Fruit fly (Drosophila melanogaster): Measurements from ENCODE around the gene Ect3.
A peak's percentile ranks its signal among the peaks of the same experiment; 100 is the strongest.

Gene Ect3

dm6 chr3R:12010202-12010824 is 11.2 kb downstream of the Ect3 start, which contains the start of the genes KLHL18 and GCC185 (continued):
- TF ChIP-seq CG12236 (GFP tag; optimal IDR thresholded peaks at IDR 0.05) (peak; percentile 14), zfh1 (GFP tag; IDR thresholded peaks at IDR 0.05) (peak; percentile 56; the same call in 1 of the 3 replicates), hkb (optimal IDR thresholded peaks at IDR 0.05) (peak; percentile 65), hkb (GFP tag; IDR thresholded peaks at IDR 0.05) (0 out of 2 replicates have a peak, but pooled peaks have one; percentile 41), ssp (GFP tag; IDR thresholded peaks at IDR 0.05) (peak; percentile 79), CG9727 (GFP tag; optimal IDR thresholded peaks at IDR 0.05) (peak; percentile 76), CG13624 (GFP tag; optimal IDR thresholded peaks at IDR 0.05) (peak; percentile 64), dan (GFP tag; IDR thresholded peaks at IDR 0.05) (peak; percentile 41; the same call in 1 of the 2 replicates), Dad (GFP tag; optimal IDR thresholded peaks at IDR 0.05) (no peak), C15 (GFP tag; IDR thresholded peaks at IDR 0.05) (peak; percentile 42; the same call in 1 of the 3 replicates), CG17361 (GFP tag; IDR thresholded peaks at IDR 0.05) (peak; percentile 92), CG30431 (GFP tag; optimal IDR thresholded peaks at IDR 0.05) (no peak), Scr (GFP tag; IDR thresholded peaks at IDR 0.05; ENCODE audit: partially characterized antibody) (peak; percentile 89), lmd (GFP tag; IDR thresholded peaks at IDR 0.05) (peak; percentile 86), HLH54F (GFP tag; optimal IDR thresholded peaks at IDR 0.05) (peak; percentile 79), CG2116 (GFP tag; optimal IDR thresholded peaks at IDR 0.05) (peak; percentile 69), CG15479 (GFP tag; optimal IDR thresholded peaks at IDR 0.05) (no peak), Gug (GFP tag; IDR thresholded peaks at IDR 0.05) (peak; percentile 58; the same call in 3 of the 4 replicates), cwo (GFP tag; optimal IDR thresholded peaks at IDR 0.05) (peak; percentile 33), gsb (GFP tag; IDR thresholded peaks at IDR 0.05) (no peak), CG17612 (GFP tag; IDR thresholded peaks at IDR 0.05) (no peak), CG8089 (GFP tag; optimal IDR thresholded peaks at IDR 0.05) (peak; percentile 23), bab2 (GFP tag; optimal IDR thresholded peaks at IDR 0.05) (peak; percentile 68), ato (GFP tag; IDR thresholded peaks at IDR 0.05; ENCODE audit: partially characterized antibody) (0 out of 2 replicates have a peak, but pooled peaks have one; percentile 15), Fer1 (GFP tag; optimal IDR thresholded peaks at IDR 0.05) (no peak), cg (GFP tag; optimal IDR thresholded peaks at IDR 0.05) (no peak), CG7271 (tag; optimal IDR thresholded peaks at IDR 0.05) (no peak), Awh (GFP tag; IDR thresholded peaks at IDR 0.05) (peak; percentile 29; the same call in 1 of the 2 replicates), NFAT (GFP tag; IDR thresholded peaks at IDR 0.05) (0 out of 2 replicates have a peak, but pooled peaks have one; percentile 37), CG4424 (GFP tag; optimal IDR thresholded peaks at IDR 0.05) (peak; percentile 78), CG9817 (tag; optimal IDR thresholded peaks at IDR 0.05) (peak; percentile 88), toy (GFP tag; IDR thresholded peaks at IDR 0.05) (peak; percentile 9; the same call in 1 of the 2 replicates), CG3281 (GFP tag; optimal IDR thresholded peaks at IDR 0.05) (peak; percentile 47), vvl (GFP tag; IDR thresholded peaks at IDR 0.05) (peak; percentile 73), CG7987 (GFP tag; optimal IDR thresholded peaks at IDR 0.05) (no peak), Meics (GFP tag; optimal IDR thresholded peaks at IDR 0.05) (peak; percentile 69), CG8944 (GFP tag; optimal IDR thresholded peaks at IDR 0.05) (peak; percentile 60), h (optimal IDR thresholded peaks at IDR 0.05) (no peak), CG9215 (GFP tag; IDR thresholded peaks at IDR 0.05) (peak; percentile 86)

dm6 chr3R:12016828-12017280 is 17.8 kb downstream of the Ect3 start, which contains the start of the genes DCAF12 and Spt3:
TSS of gene DCAF12 (minus strand) at chr3R:12017031.
TSS of gene Spt3 (plus strand) at chr3R:12017156.
- TF ChIP-seq CG4424 (GFP tag; optimal IDR thresholded peaks at IDR 0.05) (peak; percentile 42), kah (GFP tag; optimal IDR thresholded peaks at IDR 0.05) (peak; percentile 17), CG12236 (GFP tag; optimal IDR thresholded peaks at IDR 0.05) (no peak), CG31224 (GFP tag; IDR thresholded peaks at IDR 0.05) (0 out of 2 replicates have a peak, but pooled peaks have one; percentile 35), caup (GFP tag; optimal IDR thresholded peaks at IDR 0.05; ENCODE audit: severe bottlenecking) (peak; percentile 61), Mrtf (GFP tag; IDR thresholded peaks at IDR 0.05) (0 out of 3 replicates have a peak, but pooled peaks have one; percentile 26), CG10543 (GFP tag; optimal IDR thresholded peaks at IDR 0.05) (peak; percentile 67), Blimp-1 (GFP tag; optimal IDR thresholded peaks at IDR 0.05) (peak; percentile 48), HLH3B (GFP tag; IDR thresholded peaks at IDR 0.05) (peak; percentile 19; the same call in 1 of the 2 replicates), CG8765 (GFP tag; IDR thresholded peaks at IDR 0.05) (0 out of 2 replicates have a peak, but pooled peaks have one; percentile 12), fd64A (GFP tag; optimal IDR thresholded peaks at IDR 0.05) (no peak), CG16815 (GFP tag; optimal IDR thresholded peaks at IDR 0.05) (peak; percentile 12), CG14710 (tag; optimal IDR thresholded peaks at IDR 0.05) (peak; percentile 83), Sry-δ (GFP tag; optimal IDR thresholded peaks at IDR 0.05) (peak; percentile 75)

All from whole organism, embryonic.